Fruit fly (Drosophila melanogaster): ENCODE measurements around the gene js.

js gene

dm6 chr3R:16359098-16359497 is 9.0 kb downstream of the js start, which contains the start of gene CG17931 (continued):
- TF ChIP-seq gsb-n (tag; optimal IDR thresholded peaks at IDR 0.05): peak; percentile 8
- TF ChIP-seq fd3F (GFP tag; optimal IDR thresholded peaks at IDR 0.05): no peak
- TF ChIP-seq CG13123 (GFP tag; optimal IDR thresholded peaks at IDR 0.05): no peak
- no peak for TF ChIP-seq eve (GFP tag; optimal IDR thresholded peaks at IDR 0.05)
- peak; percentile 83 for TF ChIP-seq Med (GFP tag)
- no peak for TF ChIP-seq caup (GFP tag; optimal IDR thresholded peaks at IDR 0.05; ENCODE audit: severe bottlenecking)
- TF ChIP-seq CG3838 (GFP tag; optimal IDR thresholded peaks at IDR 0.05): no peak
- no peak for TF ChIP-seq Trl (optimal IDR thresholded peaks at IDR 0.05)
- TF ChIP-seq Trl (GFP tag; optimal IDR thresholded peaks at IDR 0.05): no peak
- no peak for TF ChIP-seq CG7928 (GFP tag; optimal IDR thresholded peaks at IDR 0.05)
- no peak for TF ChIP-seq CG11723 (GFP tag; optimal IDR thresholded peaks at IDR 0.05)
- no peak for TF ChIP-seq Nf-YB (GFP tag; optimal IDR thresholded peaks at IDR 0.05)
- no peak for TF ChIP-seq tx (GFP tag; optimal IDR thresholded peaks at IDR 0.05)
- peak; percentile 49 for TF ChIP-seq Sry-δ (GFP tag; optimal IDR thresholded peaks at IDR 0.05)
- no peak for TF ChIP-seq CG17568 (GFP tag; optimal IDR thresholded peaks at IDR 0.05)
- TF ChIP-seq chif (GFP tag; optimal IDR thresholded peaks at IDR 0.05): no peak
- TF ChIP-seq sc (optimal IDR thresholded peaks at IDR 0.05): no peak
- TF ChIP-seq sc (GFP tag; optimal IDR thresholded peaks at IDR 0.05): no peak
- no peak for TF ChIP-seq CG11504 (tag; optimal IDR thresholded peaks at IDR 0.05)
- TF ChIP-seq Pdp1 (GFP tag; optimal IDR thresholded peaks at IDR 0.05): peak in 1 of 2 experiments; percentile 58
- peak; percentile 8 for TF ChIP-seq Hr3 (GFP tag; optimal IDR thresholded peaks at IDR 0.05)
- no peak for TF ChIP-seq da (GFP tag; optimal IDR thresholded peaks at IDR 0.05)
- no peak for TF ChIP-seq twi (tag; optimal IDR thresholded peaks at IDR 0.05)
- TF ChIP-seq NFAT (GFP tag; IDR thresholded peaks at IDR 0.05): no peak
- no peak for TF ChIP-seq CG11560 (tag; IDR thresholded peaks at IDR 0.05)
- no peak for TF ChIP-seq CG4282 (GFP tag; optimal IDR thresholded peaks at IDR 0.05)
- no peak for TF ChIP-seq CG14441 (GFP tag; IDR thresholded peaks at IDR 0.05)
- TF ChIP-seq dati (GFP tag; IDR thresholded peaks at IDR 0.05): no peak
- TF ChIP-seq zfh1 (GFP tag; IDR thresholded peaks at IDR 0.05): no peak
- no peak for TF ChIP-seq fd96Cb (tag; optimal IDR thresholded peaks at IDR 0.05)
- TF ChIP-seq Bgb (GFP tag; IDR thresholded peaks at IDR 0.05; ENCODE audit: partially characterized antibody): no peak; the same call in 1 of the 2 replicates
- no peak for TF ChIP-seq Lim3 (GFP tag; IDR thresholded peaks at IDR 0.05)
- no peak for TF ChIP-seq hth (optimal IDR thresholded peaks at IDR 0.05)
- no peak for TF ChIP-seq p53 (GFP tag; optimal IDR thresholded peaks at IDR 0.05)
- TF ChIP-seq z (GFP tag; IDR thresholded peaks at IDR 0.05): no peak
- no peak for TF ChIP-seq CG7745 (tag; optimal IDR thresholded peaks at IDR 0.05)
- TF ChIP-seq zen2 (GFP tag; IDR thresholded peaks at IDR 0.05; ENCODE audit: partially characterized antibody): no peak
- TF ChIP-seq toy (GFP tag; IDR thresholded peaks at IDR 0.05): no peak
- peak; percentile 3 for TF ChIP-seq bcd (GFP tag; optimal IDR thresholded peaks at IDR 0.05)
- no peak for TF ChIP-seq pita (GFP tag; optimal IDR thresholded peaks at IDR 0.05)
- no peak for TF ChIP-seq CG8290 (GFP tag; optimal IDR thresholded peaks at IDR 0.05)
- TF ChIP-seq CG8290 (tag; optimal IDR thresholded peaks at IDR 0.05): no peak
- TF ChIP-seq CG12659 (GFP tag; optimal IDR thresholded peaks at IDR 0.05): peak; percentile 78
- no peak for TF ChIP-seq CG18619 (GFP tag; optimal IDR thresholded peaks at IDR 0.05)
- no peak for TF ChIP-seq Scr (GFP tag; IDR thresholded peaks at IDR 0.05; ENCODE audit: partially characterized antibody)
- TF ChIP-seq CG11085 (GFP tag; IDR thresholded peaks at IDR 0.05): no peak
- TF ChIP-seq Awh (GFP tag; IDR thresholded peaks at IDR 0.05): no peak
- no peak for TF ChIP-seq Oaz (GFP tag; IDR thresholded peaks at IDR 0.05)
- no peak for TF ChIP-seq lola (GFP tag; optimal IDR thresholded peaks at IDR 0.05)
- TF ChIP-seq CG7556 (GFP tag; optimal IDR thresholded peaks at IDR 0.05): no peak
- TF ChIP-seq usp (GFP tag; optimal IDR thresholded peaks at IDR 0.05): no peak
- no peak for TF ChIP-seq jing (GFP tag; optimal IDR thresholded peaks at IDR 0.05)
- no peak for TF ChIP-seq CG2129 (GFP tag; IDR thresholded peaks at IDR 0.05; ENCODE audit: partially characterized antibody)
